Fruit fly (Drosophila melanogaster) whole organism, prepupa: ENCODE data around the gene CG6508.

Source experiments
- Blimp-1 ChIP-seq: fragments of 200-800 bp; sonication (Bioruptor generic); optimal IDR thresholded peaks from 3 replicates; lab custom pipeline; 2017; ENCODE audit warnings: missing biosample characterization, missing genetic modification characterization, mild to moderate bottlenecking, moderate library complexity, missing genetic modification reagents
- CG10631 ChIP-seq: fragments of 200-800 bp; sonication (Bioruptor generic); optimal IDR thresholded peaks from 2 replicates; lab custom pipeline; 2016; ENCODE audit warnings: missing biosample characterization, missing genetic modification characterization
- CG11294 ChIP-seq: fragments of 200-800 bp; sonication (Bioruptor generic); IDR thresholded peaks from 2 replicates; pipeline ENCODE4 v1.3.6; 2022; ENCODE audit warnings: missing biosample characterization, missing genetic modification characterization
- CG11902 ChIP-seq: fragments of 200-800 bp; sonication (Bioruptor generic); optimal IDR thresholded peaks from 3 replicates; lab custom pipeline; 2016; ENCODE audit warnings: missing biosample characterization, missing genetic modification characterization
- CG1621 ChIP-seq: fragments of 200-800 bp; sonication (Bioruptor generic); optimal IDR thresholded peaks from 3 replicates; lab custom pipeline; 2018; ENCODE audit warnings: missing biosample characterization, mild to moderate bottlenecking, missing genetic modification characterization
- CG3032 ChIP-seq: fragments of 200-800 bp; optimal IDR thresholded peaks from 2 replicates; lab custom pipeline; 2019; ENCODE audit warnings: missing biosample characterization, mild to moderate bottlenecking, missing genetic modification characterization, moderate library complexity
- CG32006 ChIP-seq: fragments of 200-800 bp; sonication (Bioruptor generic); optimal IDR thresholded peaks from 3 replicates; lab custom pipeline; 2017; ENCODE audit warnings: missing biosample characterization, mild to moderate bottlenecking, missing genetic modification characterization
- CG4318 ChIP-seq: fragments of 200-800 bp; sonication (Bioruptor generic); optimal IDR thresholded peaks from 3 replicates; lab custom pipeline; 2017; ENCODE audit warnings: missing biosample characterization, mild to moderate bottlenecking, missing genetic modification characterization
- CG6163 ChIP-seq: fragments of 200-800 bp; sonication (Bioruptor generic); IDR thresholded peaks from 3 replicates; pipeline ENCODE4 v1.3.6; 2022; ENCODE audit warnings: missing biosample characterization, missing genetic modification characterization
- CG6276 ChIP-seq: fragments of 200-800 bp; sonication (Bioruptor generic); optimal IDR thresholded peaks from 2 replicates; lab custom pipeline; 2017; ENCODE audit warnings: missing biosample characterization, mild to moderate bottlenecking, missing genetic modification characterization
- CG6792 ChIP-seq: fragments of 200-800 bp; sonication (Bioruptor generic); optimal IDR thresholded peaks from 3 replicates; lab custom pipeline; 2016; ENCODE audit warnings: missing biosample characterization, missing genetic modification characterization
- CG6808 ChIP-seq: fragments of 200-800 bp; sonication (Bioruptor generic); optimal IDR thresholded peaks from 3 replicates; lab custom pipeline; 2017; ENCODE audit warnings: missing biosample characterization, missing genetic modification characterization, mild to moderate bottlenecking, moderate library complexity, missing genetic modification reagents
- CG6854 ChIP-seq: fragments of 200-800 bp; sonication (Bioruptor generic); optimal IDR thresholded peaks from 2 replicates; lab custom pipeline; 2017; ENCODE audit warnings: missing biosample characterization, mild to moderate bottlenecking, missing genetic modification characterization
- CG7368 ChIP-seq: fragments of 200-800 bp; sonication (Bioruptor generic); optimal IDR thresholded peaks from 3 replicates; lab custom pipeline; 2016; ENCODE audit warnings: missing biosample characterization, missing genetic modification characterization
- CG8319 ChIP-seq: fragments of 200-800 bp; sonication (Bioruptor generic); optimal IDR thresholded peaks from 3 replicates; lab custom pipeline; 2016; ENCODE audit warnings: missing biosample characterization, missing genetic modification characterization
- CG9139 ChIP-seq: fragments of 200-800 bp; sonication (Bioruptor generic); optimal IDR thresholded peaks from 3 replicates; lab custom pipeline; 2017; ENCODE audit warnings: missing biosample characterization, mild to moderate bottlenecking, missing genetic modification characterization
- Eip75B ChIP-seq: fragments of 200-800 bp; sonication (Bioruptor generic); optimal IDR thresholded peaks from 3 replicates; lab custom pipeline; 2016; ENCODE audit warnings: missing biosample characterization, missing genetic modification characterization
- Ets96B ChIP-seq: fragments of 200-800 bp; optimal IDR thresholded peaks from 2 replicates; lab custom pipeline; 2019; ENCODE audit warnings: missing biosample characterization, mild to moderate bottlenecking, missing genetic modification characterization, moderate library complexity
- Gug ChIP-seq: fragments of 200-800 bp; sonication (Bioruptor generic); IDR thresholded peaks from 2 replicates; pipeline ENCODE4 v1.3.6; 2022; ENCODE audit warnings: missing biosample characterization, missing genetic modification characterization
- Hr38 ChIP-seq: sonication (Bioruptor generic); optimal IDR thresholded peaks from 2 replicates; lab custom pipeline; 2016; ENCODE audit warnings: missing biosample characterization, missing genetic modification characterization
- Hr39 ChIP-seq: fragments of 200-800 bp; sonication (Bioruptor generic); optimal IDR thresholded peaks from 2 replicates; lab custom pipeline; 2016; ENCODE audit warnings: missing biosample characterization, missing genetic modification characterization
- Hr4 ChIP-seq: fragments of 200-800 bp; sonication (Bioruptor generic); optimal IDR thresholded peaks from 3 replicates; lab custom pipeline; 2016; ENCODE audit warnings: missing biosample characterization, missing genetic modification characterization
- Met ChIP-seq: fragments of 200-800 bp; sonication (Bioruptor generic); optimal IDR thresholded peaks from 3 replicates; lab custom pipeline; 2016; ENCODE audit warnings: missing biosample characterization, missing genetic modification characterization
- Smox ChIP-seq: fragments of 200-800 bp; sonication (Bioruptor generic); optimal IDR thresholded peaks from 3 replicates; lab custom pipeline; 2016; ENCODE audit warnings: missing biosample characterization, missing genetic modification characterization
- Sox102F ChIP-seq: fragments of 200-800 bp; sonication (Bioruptor generic); optimal IDR thresholded peaks from 2 replicates; lab custom pipeline; 2016; ENCODE audit warnings: missing biosample characterization, mild to moderate bottlenecking, missing genetic modification characterization
- Sox15 ChIP-seq: fragments of 200-800 bp; sonication (Bioruptor generic); optimal IDR thresholded peaks from 3 replicates; lab custom pipeline; 2016; ENCODE audit warnings: missing biosample characterization, missing genetic modification characterization
- achi ChIP-seq: fragments of 200-800 bp; sonication (Bioruptor generic); optimal IDR thresholded peaks from 3 replicates; lab custom pipeline; 2016; ENCODE audit warnings: missing biosample characterization, missing genetic modification characterization
- acj6 ChIP-seq: fragments of 200-800 bp; sonication (Bioruptor generic); optimal IDR thresholded peaks from 3 replicates; lab custom pipeline; 2016; ENCODE audit warnings: missing biosample characterization, missing genetic modification characterization
- dac ChIP-seq: fragments of 200-800 bp; sonication (Bioruptor generic); optimal IDR thresholded peaks from 2 replicates; lab custom pipeline; 2017; ENCODE audit warnings: missing biosample characterization, mild to moderate bottlenecking, missing genetic modification characterization
- dsx ChIP-seq: fragments of 200-800 bp; optimal IDR thresholded peaks from 3 replicates; lab custom pipeline; 2019; ENCODE audit warnings: missing biosample characterization, mild to moderate bottlenecking, missing genetic modification characterization, moderate library complexity; ENCODE audit not compliant: poor library complexity, severe bottlenecking
- eg ChIP-seq: fragments of 200-800 bp; sonication (Bioruptor generic); IDR thresholded peaks from 3 replicates; pipeline ENCODE4 v1.3.6; 2022; ENCODE audit warnings: missing biosample characterization, missing genetic modification characterization
- fd85E ChIP-seq: fragments of 200-800 bp; sonication (Bioruptor generic); optimal IDR thresholded peaks from 3 replicates; lab custom pipeline; 2016; ENCODE audit warnings: missing biosample characterization, missing genetic modification characterization
- ss ChIP-seq, 2 experiments: fragments of 200-800 bp; sonication (Bioruptor generic); optimal IDR thresholded peaks; 2 replicates in 1 of 2; 3 replicates in 1 of 2; lab custom pipeline; 2017 to 2018; ENCODE audit warnings: mild to moderate bottlenecking in 2 of 2, missing biosample characterization in 2 of 2, missing genetic modification characterization in 2 of 2, moderate library complexity in 1 of 2
- svp ChIP-seq: fragments of 200-800 bp; sonication (Bioruptor generic); peaks from one replicate; lab custom pipeline; 2016; ENCODE audit warnings: missing biosample characterization, missing genetic modification characterization
- topi ChIP-seq: fragments of 200-800 bp; sonication (Bioruptor generic); optimal IDR thresholded peaks from 3 replicates; lab custom pipeline; 2016; ENCODE audit warnings: missing biosample characterization, missing genetic modification characterization

The CG6508 gene

DNA sequence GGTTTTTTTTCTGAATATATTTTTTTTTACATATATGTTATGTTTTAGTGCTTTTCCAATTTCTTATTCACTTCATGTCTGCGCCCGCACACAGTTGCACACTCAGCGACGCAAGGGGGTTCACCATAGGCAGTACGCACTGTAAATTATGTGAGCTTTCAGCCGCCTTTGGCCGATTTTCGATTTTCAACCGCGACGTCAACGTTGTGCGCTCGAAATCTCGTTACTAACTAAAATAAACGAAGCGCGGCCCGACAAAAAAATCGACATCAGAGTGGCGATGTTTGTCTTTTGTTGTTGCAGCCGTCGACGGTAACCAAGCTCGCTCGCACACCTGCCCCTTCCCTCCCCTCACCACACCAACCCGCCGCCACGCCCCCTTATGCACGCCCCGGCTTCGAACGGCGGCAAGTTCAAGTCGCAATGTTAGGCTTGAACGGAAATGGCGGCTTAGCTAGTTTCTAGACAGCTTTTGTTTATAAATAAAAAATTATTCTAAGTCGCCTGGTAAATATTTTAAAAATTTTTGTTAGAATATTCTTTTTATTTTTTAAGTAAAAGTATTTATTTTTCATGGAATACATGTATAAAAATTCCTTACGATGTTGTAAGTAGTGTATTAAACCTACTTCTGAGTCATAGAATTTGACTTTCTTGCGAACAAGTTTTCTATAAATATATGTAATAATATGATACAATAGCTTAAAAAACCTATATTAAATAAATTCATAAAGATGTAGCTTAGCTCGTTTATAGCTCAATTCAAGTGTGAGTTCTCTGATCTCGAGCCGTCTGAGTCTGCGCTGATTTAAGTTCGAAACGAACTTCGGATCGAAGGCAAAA is 17.8 kb upstream of the CG6508 start, which contains the start of gene CG31869 (continued):
- TF ChIP-seq CG4318 (GFP tag; lab: Kevin White, UChicago) (no peak), Sox15 (no peak), acj6 (peak; percentile 45), CG1621 (no peak), fd85E (no peak), CG11294 (no peak), CG6854 (GFP tag; lab: Kevin White, UChicago) (no peak), CG6808 (GFP tag; lab: Kevin White, UChicago) (no peak), CG7368 (GFP tag; lab: Kevin White, UChicago) (peak; percentile 31), Ets96B (tag; lab: Kevin White, UChicago) (no peak), eg (GFP tag; lab: Robert Waterston, UW) (peak; percentile 65), Gug (GFP tag; lab: Robert Waterston, UW) (no peak), Eip75B (GFP tag; lab: Kevin White, UChicago) (peak; percentile 6), CG6163 (GFP tag; lab: Robert Waterston, UW) (peak; percentile 43; the same call in 2 of the 3 replicates), CG6276 (GFP tag; lab: Kevin White, UChicago) (no peak), Met (GFP tag; lab: Kevin White, UChicago) (peak; percentile 39), dac (GFP tag; lab: Kevin White, UChicago) (no peak), CG8319 (GFP tag; lab: Kevin White, UChicago) (no peak), CG6792 (GFP tag; lab: Kevin White, UChicago) (peak; percentile 2), CG11902 (GFP tag; lab: Kevin White, UChicago) (peak; percentile 17), CG3032 (tag; lab: Kevin White, UChicago) (peak; percentile 1), Hr39 (GFP tag; lab: Kevin White, UChicago) (peak; percentile 39), achi (GFP tag; lab: Kevin White, UChicago) (peak; percentile 13), svp (GFP tag; lab: Kevin White, UChicago) (peak; percentile 77), CG9139 (GFP tag; lab: Kevin White, UChicago) (no peak), CG10631 (peak; percentile 37), topi (GFP tag; lab: Kevin White, UChicago) (peak; percentile 42)
- TF ChIP-seq, all 60 proteins: peak for 35

DNA sequence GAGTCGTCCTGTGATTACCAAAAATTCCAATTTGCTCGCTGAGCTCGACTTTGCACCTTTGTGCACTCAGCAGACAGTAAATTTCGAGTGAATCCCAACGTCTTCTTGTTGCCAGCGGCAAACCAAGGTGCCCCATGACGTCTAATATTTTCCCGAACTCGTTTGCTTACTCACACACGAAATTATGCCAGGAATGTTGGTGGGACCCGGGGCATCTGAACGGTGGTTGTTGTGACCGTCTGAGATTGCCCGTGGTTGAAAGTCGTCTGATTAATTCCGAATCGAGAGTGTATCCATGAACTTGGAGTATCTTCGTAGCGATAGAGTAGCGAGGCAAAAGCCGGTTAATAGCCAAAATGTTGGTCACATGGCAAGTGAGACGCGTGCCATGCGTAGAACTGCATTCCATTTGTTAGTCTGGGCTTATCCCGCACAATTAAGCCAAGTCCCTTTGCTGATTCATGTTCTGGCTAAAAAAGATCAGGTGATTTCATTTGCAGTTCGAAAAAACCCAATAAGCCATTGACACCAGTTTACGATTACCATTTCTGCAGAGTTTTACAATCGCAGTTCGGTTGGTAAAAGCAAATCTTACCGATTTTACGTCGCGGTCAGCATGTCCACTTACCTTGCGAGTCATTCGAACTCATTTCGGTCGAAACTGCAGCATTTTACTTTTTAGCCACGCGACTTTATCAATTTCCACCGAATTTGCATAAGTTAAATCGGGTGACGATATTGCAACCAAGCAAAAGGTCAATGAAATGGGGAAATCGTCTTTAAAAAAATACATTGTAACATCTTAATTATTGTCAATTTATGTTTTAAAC is 16.7 kb upstream of the CG6508 start:
- TF ChIP-seq Smox: no peak
- no peak for TF ChIP-seq CG7368 (GFP tag; lab: Kevin White, UChicago)
- TF ChIP-seq dac (GFP tag; lab: Kevin White, UChicago): no peak
- TF ChIP-seq Blimp-1 (GFP tag; lab: Kevin White, UChicago): no peak

DNA sequence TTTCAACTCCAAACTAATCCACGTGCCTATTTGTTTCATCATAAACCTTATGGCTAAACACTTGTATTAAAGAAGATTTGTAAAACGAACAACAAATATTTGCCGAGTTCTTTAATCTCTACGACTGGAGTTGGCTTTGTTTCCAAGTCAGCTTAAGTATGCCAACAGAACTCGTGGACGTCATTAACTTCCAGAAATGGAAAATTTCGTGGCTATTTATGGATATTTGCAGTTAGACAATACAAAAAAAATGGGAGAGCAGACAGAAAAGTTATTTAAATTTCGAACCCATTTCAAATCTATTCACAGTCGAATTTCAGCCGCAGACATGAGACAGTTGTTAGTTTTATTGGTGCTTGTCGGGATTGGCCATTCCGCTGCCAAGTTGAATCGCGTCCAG is 1.5 kb downstream of the CG6508 start, which contains the start of gene CG17134:
Gene CG17134, plus strand, starts transcription at position 301 of the 400 bp plus-strand sequence.
- TF ChIP-seq dsx (no peak), Smox (no peak), ss (GFP tag; optimal IDR thresholded peaks at IDR 0.05; lab: Kevin White, UChicago) (no peak), Hr38 (GFP tag; lab: Kevin White, UChicago) (no peak), Hr4 (GFP tag; lab: Kevin White, UChicago) (no peak), CG32006 (no peak), Sox102F (GFP tag; lab: Kevin White, UChicago) (no peak)
